Worm (Caenorhabditis elegans): ENCODE measurements around the gene Y45F10C.1.
"Not testable (repeated sequence)": the region's sequence is repeated elsewhere in the genome, so short reads cannot be mapped to it uniquely, and the experiment has no call there.

Y45F10C.1 gene

ce11 chrIV:13664090-13664489, 4.7 kb upstream of the Y45F10C.1 start, which contains the start of gene Y45F10C.4:
Gene Y45F10C.4, minus strand, starts transcription at chrIV:13664190.
- TF ChIP-seq nhr-77 (tag; optimal IDR thresholded peaks at IDR 0.05), result no peak
- no peak for TF ChIP-seq daf-12 (tag; optimal IDR thresholded peaks at IDR 0.05)
- TF ChIP-seq nhr-12 (tag; optimal IDR thresholded peaks at IDR 0.05), result no peak
- TF ChIP-seq ztf-11 (tag; optimal IDR thresholded peaks at IDR 0.05), result no peak
- TF ChIP-seq nhr-25 (tag; optimal IDR thresholded peaks at IDR 0.05), result no peak

- TF ChIP-seq nhr-77, lsy-12, hmg-11 (tag; optimal IDR thresholded peaks at IDR 0.05): not testable (repeated sequence)
Observed at ce11 chrIV:13662570-13662969, 3.2 kb upstream of the Y45F10C.1 start, which contains the start of gene Y45F10C.2. Gene Y45F10C.2, minus strand, starts transcription at chrIV:13662670.

- TF ChIP-seq elt-1, hmg-11, jun-1 (tag; optimal IDR thresholded peaks at IDR 0.05): not testable (repeated sequence)
Observed at ce11 chrIV:13652023-13652422, 7.3 kb downstream of the Y45F10C.1 start, which contains the start of gene Y45F10C.6. Gene Y45F10C.6, plus strand, starts transcription at chrIV:13652323.

ce11 chrIV:13651411-13651810, 7.9 kb downstream of the Y45F10C.1 start, which contains the start of gene C08F11.12:
Gene C08F11.12, minus strand, starts transcription at chrIV:13651511.
- TF ChIP-seq egl-5, ztf-11, ceh-16 (tag; optimal IDR thresholded peaks at IDR 0.05): not testable (repeated sequence)

- TF ChIP-seq fos-1 (tag; optimal IDR thresholded peaks at IDR 0.05), result no peak
- TF ChIP-seq eor-1 (tag; optimal IDR thresholded peaks at IDR 0.05), result no peak
- TF ChIP-seq egl-5 (tag; optimal IDR thresholded peaks at IDR 0.05), result no peak
- TF ChIP-seq ceh-28 (tag; optimal IDR thresholded peaks at IDR 0.05), result no peak
- no peak for TF ChIP-seq elt-1 (tag; optimal IDR thresholded peaks at IDR 0.05)
- no peak for TF ChIP-seq zag-1 (tag; optimal IDR thresholded peaks at IDR 0.05)
- TF ChIP-seq lin-15B (tag; optimal IDR thresholded peaks at IDR 0.05), result no peak
- no peak for TF ChIP-seq hmg-11 (tag; optimal IDR thresholded peaks at IDR 0.05)
- TF ChIP-seq snpc-4 (tag; optimal IDR thresholded peaks at IDR 0.05), result no peak
- TF ChIP-seq mdl-1 (tag; optimal IDR thresholded peaks at IDR 0.05), result no peak
- no peak for TF ChIP-seq tbx-2 (tag; optimal IDR thresholded peaks at IDR 0.05)
- no peak for TF ChIP-seq nhr-237 (tag; optimal IDR thresholded peaks at IDR 0.05)
- no peak for TF ChIP-seq sea-2 (GFP tag; optimal IDR thresholded peaks at IDR 0.05)
- no peak for TF ChIP-seq ZK546.5 (tag; optimal IDR thresholded peaks at IDR 0.05)
- no peak for TF ChIP-seq elt-2 (tag; optimal IDR thresholded peaks at IDR 0.05)
- TF ChIP-seq nhr-76 (tag; optimal IDR thresholded peaks at IDR 0.05), result no peak
Observed at ce11 chrIV:13650238-13650637, 9.1 kb downstream of the Y45F10C.1 start, which contains the start of gene C08F11.17. Gene C08F11.17, minus strand, starts transcription at chrIV:13650338.

ce11 chrIV:13649126-13649525, 10.2 kb downstream of the Y45F10C.1 start, which contains the start of gene C08F11.10:
Gene C08F11.10, minus strand, starts transcription at chrIV:13649226.
- no peak for TF ChIP-seq fkh-10 (GFP tag; optimal IDR thresholded peaks at IDR 0.05)
- no peak for TF ChIP-seq elt-3 (tag; optimal IDR thresholded peaks at IDR 0.05)
- TF ChIP-seq tbx-2 (tag; optimal IDR thresholded peaks at IDR 0.05), result no peak
- no peak for TF ChIP-seq nhr-28 (tag; optimal IDR thresholded peaks at IDR 0.05)
- TF ChIP-seq daf-12 (tag; optimal IDR thresholded peaks at IDR 0.05), result no peak
- TF ChIP-seq nhr-11 (tag; optimal IDR thresholded peaks at IDR 0.05), result no peak
- no peak for TF ChIP-seq nhr-12 (tag; optimal IDR thresholded peaks at IDR 0.05)
- no peak for TF ChIP-seq egl-27 (tag; optimal IDR thresholded peaks at IDR 0.05)
- TF ChIP-seq elt-2 (tag; optimal IDR thresholded peaks at IDR 0.05), result no peak
- no peak for TF ChIP-seq zag-1 (tag; optimal IDR thresholded peaks at IDR 0.05)
- no peak for TF ChIP-seq nhr-77 (tag; optimal IDR thresholded peaks at IDR 0.05)
- TF ChIP-seq ama-1 (optimal IDR thresholded peaks at IDR 0.05), result no peak
- TF ChIP-seq sea-2 (GFP tag; optimal IDR thresholded peaks at IDR 0.05), result no peak
- TF ChIP-seq nhr-43 (tag; optimal IDR thresholded peaks at IDR 0.05; ENCODE audit: poor library complexity, severe bottlenecking), result no peak
- TF ChIP-seq ceh-16 (tag; optimal IDR thresholded peaks at IDR 0.05), result no peak
- no peak for TF ChIP-seq ceh-9 (tag; optimal IDR thresholded peaks at IDR 0.05)
- no peak for TF ChIP-seq nhr-76 (tag; optimal IDR thresholded peaks at IDR 0.05)
- no peak for TF ChIP-seq mml-1 (tag; optimal IDR thresholded peaks at IDR 0.05)

Data from whole organism, L3 larva.